Worm (Caenorhabditis elegans): Measurements from ENCODE around the gene cdc-42.

DNA sequence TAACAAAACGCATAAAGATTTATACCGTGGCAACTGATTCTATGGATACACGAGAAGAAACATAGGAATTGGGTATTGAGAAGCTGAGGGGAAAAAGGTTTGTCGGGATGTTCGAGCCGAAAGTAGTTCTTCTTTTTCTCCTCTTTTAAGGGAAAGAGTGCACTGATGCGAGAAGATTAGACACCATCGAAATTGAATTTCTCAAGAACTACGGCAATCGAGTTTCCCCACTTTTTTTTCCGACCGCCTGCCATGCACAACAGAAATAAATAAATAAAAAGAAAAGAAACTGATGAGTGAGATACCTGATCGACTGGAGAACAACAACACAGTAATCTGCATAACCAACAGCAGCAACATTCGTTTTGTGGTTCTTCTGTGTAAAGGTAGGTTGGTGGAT lies 22.0 kb upstream of the cdc-42 start:
- no peak for TF ChIP-seq mml-1 (tag; optimal IDR thresholded peaks at IDR 0.05)
- no peak for TF ChIP-seq zag-1 (tag; optimal IDR thresholded peaks at IDR 0.05)
- TF ChIP-seq snpc-4 (tag; optimal IDR thresholded peaks at IDR 0.05): no peak

All from whole organism, L3 larva.